Fruit fly (Drosophila melanogaster) Kc167 (cell line): ENCODE measurements around the gene CG1503.

Source experiments
- Myc ChIP-seq: fragments of >200 bp; optimal IDR thresholded peaks from 2 replicates; lab custom pipeline; 2017; ENCODE audit warnings: missing external identifiers
- Sin3A ChIP-seq: fragments of >200 bp; optimal IDR thresholded peaks from 2 replicates; lab custom pipeline; 2018; ENCODE audit warnings: missing external identifiers
- insv ChIP-seq: fragments of >200 bp; optimal IDR thresholded peaks from 3 replicates; lab custom pipeline; 2018; ENCODE audit warnings: missing external identifiers
- ttk ChIP-seq: sonication (Bioruptor generic); optimal IDR thresholded peaks from 2 replicates; lab custom pipeline; 2017; ENCODE audit warnings: missing external identifiers

CG1503 gene

DNA sequence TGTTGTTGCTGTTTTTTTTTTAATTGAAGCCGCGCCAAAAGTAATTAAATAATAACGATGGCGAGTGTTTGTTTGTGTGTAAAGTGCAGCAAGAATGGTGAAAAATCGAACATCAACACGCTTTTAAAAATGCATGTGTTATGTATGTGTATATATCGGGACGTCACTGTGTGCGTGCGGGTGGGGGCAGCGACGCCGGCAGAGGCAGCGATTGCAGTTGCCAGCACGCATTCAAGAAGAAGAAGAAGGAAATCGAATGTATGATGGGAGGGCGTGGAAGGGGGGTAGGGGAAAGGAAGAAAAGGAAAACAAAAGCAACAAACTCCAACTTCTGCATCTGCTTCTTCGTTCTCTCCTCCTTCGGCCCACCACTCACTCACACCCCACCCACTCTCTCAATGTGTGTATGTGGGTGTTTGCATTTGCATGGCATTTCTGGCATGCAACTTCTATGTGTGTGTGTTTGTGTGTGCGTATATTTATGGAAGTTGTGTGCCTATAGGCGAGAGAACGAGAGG, 51.1 kb downstream of the CG1503 start:
- no peak for TF ChIP-seq Myc (lab: Kevin White, UChicago)
- TF ChIP-seq Sin3A (lab: Kevin White, UChicago) = no peak
- no peak for TF ChIP-seq ttk (lab: Kevin White, UChicago)
- TF ChIP-seq insv (lab: Kevin White, UChicago) = no peak
